Fruit fly (Drosophila melanogaster) whole organism, embryonic: Measurements from ENCODE around the gene CG14568.

Experiments
- Antp ChIP-seq: fragments of 200-800 bp; sonication (Bioruptor generic); optimal IDR thresholded peaks from 3 replicates; lab custom pipeline; 2016; ENCODE audit warnings: missing biosample characterization, missing genetic modification characterization
- Bteb2 ChIP-seq: fragments of 200-800 bp; sonication (Bioruptor generic); optimal IDR thresholded peaks from 2 replicates; lab custom pipeline; 2016; ENCODE audit warnings: missing biosample characterization, missing genetic modification characterization
- CG10321 ChIP-seq: fragments of 200-800 bp; sonication (Bioruptor generic); IDR thresholded peaks from 2 replicates; pipeline ENCODE4 v1.3.6; 2022; ENCODE audit warnings: missing biosample characterization, missing genetic modification characterization
- CG10979 ChIP-seq: fragments of 200-800 bp; sonication (Bioruptor generic); optimal IDR thresholded peaks from 2 replicates; lab custom pipeline; 2018; ENCODE audit warnings: missing biosample characterization, mild to moderate bottlenecking, missing genetic modification characterization, moderate library complexity
- CG11398 ChIP-seq: fragments of 200-800 bp; sonication (Bioruptor generic); optimal IDR thresholded peaks from 2 replicates; lab custom pipeline; 2016; ENCODE audit warnings: missing biosample characterization, missing genetic modification characterization
- CG11456 ChIP-seq: fragments of 200-800 bp; sonication (Bioruptor generic); IDR thresholded peaks from 3 replicates; pipeline ENCODE4 v1.3.6; 2022; ENCODE audit warnings: missing biosample characterization, missing genetic modification characterization
- CG1233 ChIP-seq: fragments of 200-800 bp; sonication (Bioruptor generic); optimal IDR thresholded peaks from 4 replicates; lab custom pipeline; 2018; ENCODE audit warnings: missing biosample characterization, mild to moderate bottlenecking, missing genetic modification characterization
- CG14441 ChIP-seq: fragments of 200-800 bp; sonication (Bioruptor generic); IDR thresholded peaks from 2 replicates; pipeline ENCODE4 v1.3.6; 2022; ENCODE audit warnings: missing biosample characterization, missing genetic modification characterization
- CG2116 ChIP-seq: fragments of 200-800 bp; sonication (Bioruptor generic); optimal IDR thresholded peaks from 3 replicates; lab custom pipeline; 2018; ENCODE audit warnings: missing biosample characterization, mild to moderate bottlenecking, missing genetic modification characterization
- CG31388 ChIP-seq: fragments of 200-800 bp; sonication (Bioruptor generic); optimal IDR thresholded peaks from 2 replicates; lab custom pipeline; 2016; ENCODE audit warnings: missing biosample characterization, missing genetic modification characterization
- CG33557 ChIP-seq: fragments of 200-800 bp; sonication (Bioruptor generic); optimal IDR thresholded peaks from 2 replicates; lab custom pipeline; 2019; ENCODE audit warnings: missing biosample characterization, mild to moderate bottlenecking, missing genetic modification characterization, moderate library complexity
- CG34224 ChIP-seq: fragments of 200-800 bp; sonication (Bioruptor generic); IDR thresholded peaks from 3 replicates; pipeline ENCODE4 v1.3.6; 2022; ENCODE audit warnings: missing biosample characterization, missing genetic modification characterization; ENCODE audit not compliant: partially characterized antibody
- CG34422 ChIP-seq: fragments of 200-800 bp; sonication (Bioruptor generic); IDR thresholded peaks from 3 replicates; pipeline ENCODE4 v1.3.6; 2022; ENCODE audit warnings: missing biosample characterization, missing genetic modification characterization
- CG42726 ChIP-seq: fragments of 200-800 bp; sonication (Bioruptor generic); IDR thresholded peaks from 2 replicates; pipeline ENCODE4 v1.3.6; 2022; ENCODE audit warnings: missing biosample characterization, missing genetic modification characterization; ENCODE audit not compliant: partially characterized antibody
- CG43689 ChIP-seq: fragments of 200-800 bp; sonication (Bioruptor generic); IDR thresholded peaks from 2 replicates; pipeline ENCODE4 v1.3.6; 2022; ENCODE audit warnings: missing biosample characterization, missing genetic modification characterization
- CG4707 ChIP-seq: fragments of 200-800 bp; sonication (Bioruptor generic); optimal IDR thresholded peaks from 2 replicates; lab custom pipeline; 2018; ENCODE audit warnings: missing biosample characterization, mild to moderate bottlenecking, missing genetic modification characterization, moderate library complexity
- CG6683 ChIP-seq: fragments of 200-800 bp; sonication (Bioruptor generic); optimal IDR thresholded peaks from 2 replicates; lab custom pipeline; 2017; ENCODE audit warnings: missing biosample characterization, mild to moderate bottlenecking, missing genetic modification characterization, missing genetic modification reagents
- CG7556 ChIP-seq: fragments of 200-800 bp; sonication (Bioruptor generic); optimal IDR thresholded peaks from 2 replicates; lab custom pipeline; 2017; ENCODE audit warnings: missing biosample characterization, mild to moderate bottlenecking, missing genetic modification characterization
- CG7839 ChIP-seq: fragments of 200-800 bp; sonication (Bioruptor generic); optimal IDR thresholded peaks from 3 replicates; lab custom pipeline; 2018; ENCODE audit warnings: missing biosample characterization, mild to moderate bottlenecking, missing genetic modification characterization, moderate library complexity
- CG8359 ChIP-seq: fragments of 200-800 bp; sonication (Bioruptor generic); optimal IDR thresholded peaks from 2 replicates; lab custom pipeline; 2017; ENCODE audit warnings: missing biosample characterization, mild to moderate bottlenecking, missing genetic modification characterization, borderline replicate concordance
- CG8478 ChIP-seq: fragments of >200 bp; optimal IDR thresholded peaks from 2 replicates; lab custom pipeline; 2018
- CHES-1-like ChIP-seq: fragments of 200-800 bp; sonication (Bioruptor generic); optimal IDR thresholded peaks from 2 replicates; lab custom pipeline; 2016; ENCODE audit warnings: missing biosample characterization, missing genetic modification characterization
- Dbx ChIP-seq: fragments of 200-800 bp; sonication (Bioruptor generic); IDR thresholded peaks from 3 replicates; pipeline ENCODE4 v1.3.6; 2022; ENCODE audit warnings: missing biosample characterization, missing genetic modification characterization
- ERR ChIP-seq: fragments of 200-800 bp; sonication (Bioruptor generic); optimal IDR thresholded peaks from 2 replicates; lab custom pipeline; 2016; ENCODE audit warnings: missing biosample characterization, missing genetic modification characterization
- Ets65A ChIP-seq: fragments of 200-800 bp; sonication (Bioruptor generic); peaks from one replicate; lab custom pipeline; 2016; ENCODE audit warnings: missing biosample characterization, missing genetic modification characterization
- Ets97D ChIP-seq: fragments of 200-800 bp; sonication (Bioruptor generic); optimal IDR thresholded peaks from 3 replicates; lab custom pipeline; 2016; ENCODE audit warnings: missing biosample characterization, missing genetic modification characterization
- HLHmδ ChIP-seq: fragments of 200-800 bp; sonication (Bioruptor generic); optimal IDR thresholded peaks from 2 replicates; lab custom pipeline; 2018; ENCODE audit warnings: missing biosample characterization, mild to moderate bottlenecking, missing genetic modification characterization, moderate library complexity
- HmgD ChIP-seq: fragments of 200-800 bp; sonication (Bioruptor generic); optimal IDR thresholded peaks from 3 replicates; lab custom pipeline; 2016; ENCODE audit warnings: missing biosample characterization, missing genetic modification characterization
- Mrtf ChIP-seq: fragments of 200-800 bp; sonication (Bioruptor generic); IDR thresholded peaks from 3 replicates; pipeline ENCODE4 v1.3.6; 2022; ENCODE audit warnings: missing biosample characterization, missing genetic modification characterization
- Poxn ChIP-seq: fragments of 200-800 bp; sonication (Bioruptor generic); IDR thresholded peaks from 2 replicates; pipeline ENCODE4 v1.3.6; 2022; ENCODE audit warnings: missing biosample characterization, missing genetic modification characterization
- Rfx ChIP-seq: fragments of 200-800 bp; sonication (Bioruptor generic); IDR thresholded peaks from 2 replicates; pipeline ENCODE4 v1.3.6; 2022; ENCODE audit warnings: missing biosample characterization, missing genetic modification characterization
- bowl ChIP-seq: fragments of 200-800 bp; sonication (Bioruptor generic); IDR thresholded peaks from 2 replicates; pipeline ENCODE4 v1.3.6; 2022; ENCODE audit warnings: missing biosample characterization, missing genetic modification characterization
- cas ChIP-seq: fragments of 200-800 bp; sonication (Bioruptor generic); IDR thresholded peaks from 2 replicates; pipeline ENCODE4 v1.3.6; 2022; ENCODE audit warnings: missing biosample characterization, missing genetic modification characterization
- crol ChIP-seq: fragments of 200-800 bp; sonication (Bioruptor generic); IDR thresholded peaks from 2 replicates; pipeline ENCODE4 v1.3.6; 2022; ENCODE audit warnings: missing biosample characterization, missing genetic modification characterization
- cwo ChIP-seq: fragments of 200-800 bp; sonication (Bioruptor generic); optimal IDR thresholded peaks from 3 replicates; lab custom pipeline; 2017; ENCODE audit warnings: missing biosample characterization, missing genetic modification characterization, mild to moderate bottlenecking, moderate library complexity, missing genetic modification reagents
- en ChIP-seq: fragments of 200-800 bp; sonication (Bioruptor generic); optimal IDR thresholded peaks from 2 replicates; lab custom pipeline; 2016; ENCODE audit warnings: missing biosample characterization, missing genetic modification characterization
- fru ChIP-seq: fragments of >200 bp; optimal IDR thresholded peaks from 2 replicates; lab custom pipeline; 2017
- ftz-f1 ChIP-seq: fragments of 200-800 bp; sonication (Bioruptor generic); optimal IDR thresholded peaks from 2 replicates; lab custom pipeline; 2016; ENCODE audit warnings: missing biosample characterization, missing genetic modification characterization
- grau ChIP-seq: fragments of 200-800 bp; optimal IDR thresholded peaks from 3 replicates; lab custom pipeline; 2019; ENCODE audit warnings: missing biosample characterization, mild to moderate bottlenecking, missing genetic modification characterization, moderate library complexity
- grn ChIP-seq: fragments of 200-800 bp; sonication (Bioruptor generic); optimal IDR thresholded peaks from 3 replicates; lab custom pipeline; 2017; ENCODE audit warnings: missing biosample characterization, missing genetic modification characterization
- gsb ChIP-seq: fragments of 200-800 bp; sonication (Bioruptor generic); IDR thresholded peaks from 2 replicates; pipeline ENCODE4 v1.3.6; 2022; ENCODE audit warnings: missing biosample characterization, missing genetic modification characterization
- ham ChIP-seq: fragments of 200-800 bp; sonication (Bioruptor generic); IDR thresholded peaks from 2 replicates; pipeline ENCODE4 v1.3.6; 2022; ENCODE audit warnings: missing biosample characterization, missing genetic modification characterization
- kah ChIP-seq: fragments of 200-800 bp; sonication (Bioruptor generic); optimal IDR thresholded peaks from 2 replicates; lab custom pipeline; 2018; ENCODE audit warnings: missing biosample characterization, mild to moderate bottlenecking, missing genetic modification characterization
- mirr ChIP-seq: fragments of 200-800 bp; sonication (Bioruptor generic); optimal IDR thresholded peaks from 3 replicates; lab custom pipeline; 2018; ENCODE audit warnings: missing biosample characterization, mild to moderate bottlenecking, missing genetic modification characterization
- pzg ChIP-seq: fragments of 200-800 bp; sonication (Bioruptor generic); optimal IDR thresholded peaks from 3 replicates; lab custom pipeline; 2018; ENCODE audit warnings: missing biosample characterization, mild to moderate bottlenecking, missing genetic modification characterization, moderate library complexity
- sens-2 ChIP-seq: fragments of 200-800 bp; sonication (Bioruptor generic); IDR thresholded peaks from 2 replicates; pipeline ENCODE4 v1.3.6; 2022; ENCODE audit warnings: missing biosample characterization, missing genetic modification characterization
- slou ChIP-seq: fragments of 200-800 bp; sonication (Bioruptor generic); optimal IDR thresholded peaks from 3 replicates; lab custom pipeline; 2016; ENCODE audit warnings: missing biosample characterization, missing genetic modification characterization
- stc ChIP-seq: fragments of 200-800 bp; sonication (Bioruptor generic); IDR thresholded peaks from 2 replicates; pipeline ENCODE4 v1.3.6; 2022; ENCODE audit warnings: missing biosample characterization, missing genetic modification characterization
- trh ChIP-seq: fragments of 200-800 bp; sonication (Bioruptor generic); optimal IDR thresholded peaks from 2 replicates; lab custom pipeline; 2016; ENCODE audit warnings: missing biosample characterization, missing genetic modification characterization
- vfl ChIP-seq: fragments of 200-800 bp; sonication (Bioruptor generic); optimal IDR thresholded peaks from 2 replicates; lab custom pipeline; 2016; ENCODE audit warnings: missing biosample characterization, missing genetic modification characterization
- zen2 ChIP-seq: fragments of 200-800 bp; sonication (Bioruptor generic); IDR thresholded peaks from 3 replicates; pipeline ENCODE4 v1.3.6; 2022; ENCODE audit warnings: missing biosample characterization, missing genetic modification characterization; ENCODE audit not compliant: partially characterized antibody
- zf30C ChIP-seq: fragments of 200-800 bp; sonication (Bioruptor generic); optimal IDR thresholded peaks from 3 replicates; lab custom pipeline; 2018; ENCODE audit warnings: missing biosample characterization, mild to moderate bottlenecking, missing genetic modification characterization

CG14568 gene

DNA sequence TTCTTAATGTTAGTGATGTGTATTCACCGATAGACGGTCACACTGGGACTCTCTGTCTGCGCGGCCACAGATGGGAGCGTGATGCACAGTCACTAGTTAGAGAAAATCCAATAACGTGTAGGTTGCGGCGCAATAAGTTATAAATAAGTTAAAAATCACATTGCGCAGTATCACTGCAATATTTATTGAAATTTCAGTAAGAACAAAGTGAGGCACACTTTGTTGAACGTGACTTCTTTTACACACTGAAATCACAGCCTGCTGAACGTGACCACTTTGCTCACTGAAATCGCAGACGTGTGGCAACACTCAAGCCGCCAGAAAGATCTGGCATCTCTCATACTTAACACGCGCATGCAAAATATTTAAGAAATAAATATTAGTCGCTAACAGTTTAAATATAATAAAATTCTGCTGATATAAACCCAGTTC, 4.7 kb downstream of the CG14568 start, which contains the start of the genes CG11247 and Polr2H (continued):
- TF ChIP-seq grn (peak; percentile 30), CG7556 (GFP tag; lab: Kevin White, UChicago) (peak; percentile 66), CG11398 (peak; percentile 81), bowl (GFP tag; lab: Robert Waterston, UW) (peak; percentile 69; the same call in 1 of the 2 replicates), HmgD (GFP tag; lab: Kevin White, UChicago) (peak; percentile 94), crol (peak; percentile 40; the same call in 1 of the 2 replicates), zen2 (GFP tag; lab: Robert Waterston, UW) (peak; percentile 58; the same call in 1 of the 3 replicates), CG14441 (GFP tag; lab: Robert Waterston, UW) (peak; percentile 94), CG8359 (GFP tag; lab: Kevin White, UChicago) (peak; percentile 57), CG31388 (GFP tag; lab: Kevin White, UChicago) (peak; percentile 71), ftz-f1 (GFP tag; lab: Kevin White, UChicago) (peak; percentile 50), fru (lab: Kevin White, UChicago) (no peak), Mrtf (GFP tag; lab: Robert Waterston, UW) (peak; percentile 90), mirr (GFP tag; lab: Kevin White, UChicago) (peak; percentile 47), Poxn (GFP tag; lab: Robert Waterston, UW) (peak; percentile 71; the same call in 1 of the 2 replicates), HLHmδ (GFP tag; lab: Kevin White, UChicago) (no peak), CG11456 (GFP tag; lab: Robert Waterston, UW) (peak; percentile 94), trh (GFP tag; lab: Kevin White, UChicago) (peak; percentile 88), Bteb2 (peak; percentile 80), en (GFP tag; lab: Kevin White, UChicago) (peak; percentile 80), Dbx (peak; percentile 93), CG34422 (peak; percentile 93), stc (GFP tag; lab: Robert Waterston, UW) (peak; percentile 80), CG4707 (GFP tag; lab: Kevin White, UChicago) (no peak), cwo (GFP tag; lab: Kevin White, UChicago) (peak; percentile 40), sens-2 (peak; percentile 72; the same call in 1 of the 2 replicates), kah (GFP tag; lab: Kevin White, UChicago) (peak; percentile 6), ham (GFP tag; lab: Robert Waterston, UW) (peak; percentile 64; the same call in 1 of the 2 replicates), Ets65A (GFP tag; lab: Kevin White, UChicago) (peak; percentile 100), slou (GFP tag; lab: Kevin White, UChicago) (peak; percentile 85), CG10321 (GFP tag; lab: Robert Waterston, UW) (peak; percentile 65), zf30C (no peak), CG7839 (tag; lab: Kevin White, UChicago) (peak; percentile 89), Rfx (GFP tag; lab: Robert Waterston, UW) (peak; percentile 96), CG6683 (GFP tag; lab: Kevin White, UChicago) (no peak), CG1233 (peak; percentile 79), pzg (GFP tag; lab: Kevin White, UChicago) (peak; percentile 81), CG10979 (tag; lab: Kevin White, UChicago) (peak; percentile 81), CG42726 (GFP tag; lab: Robert Waterston, UW) (peak; percentile 38; the same call in 1 of the 2 replicates), Ets97D (GFP tag; lab: Kevin White, UChicago) (peak; percentile 88), CG8478 (lab: Kevin White, UChicago) (no peak), Antp (GFP tag; lab: Kevin White, UChicago) (peak; percentile 94), cas (GFP tag; lab: Robert Waterston, UW) (peak; percentile 85; the same call in 1 of the 2 replicates), CG43689 (GFP tag; lab: Robert Waterston, UW) (peak; percentile 63), ERR (peak; percentile 79), CG2116 (GFP tag; lab: Kevin White, UChicago) (peak; percentile 83), grau (tag; lab: Kevin White, UChicago) (peak; percentile 86), CHES-1-like (GFP tag; lab: Kevin White, UChicago) (peak; percentile 96), vfl (GFP tag; lab: Kevin White, UChicago) (peak; percentile 86), gsb (GFP tag; lab: Robert Waterston, UW) (peak; percentile 71; the same call in 1 of the 2 replicates), CG34224 (GFP tag; lab: Robert Waterston, UW) (peak; percentile 58), CG33557 (GFP tag; lab: Kevin White, UChicago) (peak; percentile 72)
